Worm (Caenorhabditis elegans) whole organism, mixed stage, embryonic: ENCODE results near the gene pelo-1.

ENCODE experiments used
- ceh-39 ChIP-seq: fragments of 150-350 bp; optimal IDR thresholded peaks from 2 replicates; lab custom pipeline; 2014; ENCODE audit warnings: missing biosample characterization, missing genetic modification characterization
- ham-2 ChIP-seq: fragments of 200-800 bp; sonication (Bioruptor generic); optimal IDR thresholded peaks from 2 replicates; lab custom pipeline; 2018; ENCODE audit warnings: mild to moderate bottlenecking, missing genetic modification characterization, missing compliant biosample characterization
- lin-13 ChIP-seq: fragments of 150-350 bp; optimal IDR thresholded peaks from 2 replicates; lab custom pipeline; 2014; ENCODE audit warnings: missing biosample characterization, missing genetic modification characterization
- nhr-12 ChIP-seq: fragments of 150-350 bp; optimal IDR thresholded peaks from 2 replicates; lab custom pipeline; 2014; ENCODE audit warnings: missing biosample characterization, missing genetic modification characterization
- nhr-28 ChIP-seq: fragments of 150-350 bp; optimal IDR thresholded peaks from 2 replicates; lab custom pipeline; 2014; ENCODE audit warnings: missing biosample characterization, missing genetic modification characterization
- nhr-76 ChIP-seq: sonication (generic microtip); optimal IDR thresholded peaks from 2 replicates; lab custom pipeline; 2017; ENCODE audit warnings: missing biosample characterization, missing genetic modification characterization

- no peak for TF ChIP-seq lin-13 (tag; lab: Kevin White, UChicago)
- no peak for TF ChIP-seq nhr-76 (tag; lab: Kevin White, UChicago)
- no peak for TF ChIP-seq nhr-12 (tag; lab: Kevin White, UChicago)
- TF ChIP-seq ham-2 (GFP tag; lab: Kevin White, UChicago) = no peak
- TF ChIP-seq ceh-39 (tag; lab: Kevin White, UChicago) = no peak
- no peak for TF ChIP-seq nhr-28 (tag; lab: Kevin White, UChicago)
Observed at ce11 chrIII:4231372-4231771, 27.4 kb upstream of the pelo-1 start.
